Worm (Caenorhabditis elegans) whole organism, L2 larva: ENCODE results near the gene Y55F3BR.1.

Experiments used
- F13H6.1 ChIP-seq: sonication (generic microtip); optimal IDR thresholded peaks from 2 replicates; lab custom pipeline; 2016; ENCODE audit warnings: missing genetic modification characterization, missing compliant biosample characterization
- R02D3.7 ChIP-seq: fragments of 150-350 bp; optimal IDR thresholded peaks from 2 replicates; lab custom pipeline; 2014; ENCODE audit warnings: missing biosample characterization, missing genetic modification characterization
- Y55F3AM.14 ChIP-seq: fragments of 200-800 bp; sonication (Bioruptor generic); optimal IDR thresholded peaks from 2 replicates; lab custom pipeline; 2018; ENCODE audit warnings: mild to moderate bottlenecking, missing genetic modification characterization, missing compliant biosample characterization
- ZK546.5 ChIP-seq: sonication (generic microtip); optimal IDR thresholded peaks from 2 replicates; lab custom pipeline; 2017; ENCODE audit warnings: missing biosample characterization, missing genetic modification characterization
- alr-1 ChIP-seq: fragments of 150-350 bp; optimal IDR thresholded peaks from 2 replicates; lab custom pipeline; 2014; ENCODE audit warnings: missing biosample characterization, missing genetic modification characterization
- aly-2 ChIP-seq: fragments of 150-350 bp; optimal IDR thresholded peaks from 2 replicates; lab custom pipeline; 2014; ENCODE audit warnings: missing biosample characterization, missing genetic modification characterization
- blmp-1 ChIP-seq: sonication (generic microtip); optimal IDR thresholded peaks from 2 replicates; lab custom pipeline; 2017; ENCODE audit warnings: missing genetic modification characterization, mild to moderate bottlenecking, missing compliant biosample characterization, antibody characterized with exemption, moderate library complexity; ENCODE audit not compliant: insufficient read depth
- ceh-16 ChIP-seq: fragments of 150-350 bp; optimal IDR thresholded peaks from 2 replicates; lab custom pipeline; 2014; ENCODE audit warnings: missing biosample characterization, missing genetic modification characterization
- crh-2 ChIP-seq: sonication (generic microtip); optimal IDR thresholded peaks from 2 replicates; lab custom pipeline; 2017; ENCODE audit warnings: missing biosample characterization, missing genetic modification characterization
- dmd-4 ChIP-seq: sonication (generic microtip); optimal IDR thresholded peaks from 2 replicates; lab custom pipeline; 2017; ENCODE audit warnings: missing biosample characterization, missing genetic modification characterization
- egl-27 ChIP-seq: sonication (generic microtip); optimal IDR thresholded peaks from 3 replicates; lab custom pipeline; 2017; ENCODE audit warnings: missing biosample characterization, missing genetic modification reagents, missing genetic modification characterization
- elt-1 ChIP-seq: fragments of 150-350 bp; optimal IDR thresholded peaks from 2 replicates; lab custom pipeline; 2014; ENCODE audit warnings: missing biosample characterization, missing genetic modification characterization
- elt-3 ChIP-seq: sonication (generic microtip); optimal IDR thresholded peaks from 2 replicates; lab custom pipeline; 2017; ENCODE audit warnings: missing biosample characterization, missing genetic modification characterization
- fos-1 ChIP-seq: fragments of 150-350 bp; optimal IDR thresholded peaks from 2 replicates; lab custom pipeline; 2014; ENCODE audit warnings: missing biosample characterization, missing genetic modification characterization
- gmeb-1 ChIP-seq: fragments of 150-350 bp; optimal IDR thresholded peaks from 2 replicates; lab custom pipeline; 2014; ENCODE audit warnings: missing biosample characterization, missing genetic modification characterization
- lin-11 ChIP-seq: fragments of 150-350 bp; sonication (generic microtip); optimal IDR thresholded peaks from 2 replicates; lab custom pipeline; 2014; ENCODE audit warnings: missing biosample characterization, missing genetic modification characterization, inconsistent platforms, mixed read lengths
- lin-13 ChIP-seq: fragments of 150-350 bp; optimal IDR thresholded peaks from 2 replicates; lab custom pipeline; 2014; ENCODE audit warnings: missing biosample characterization, missing genetic modification reagents, missing genetic modification characterization
- lin-39 ChIP-seq: fragments of 150-350 bp; optimal IDR thresholded peaks from 2 replicates; lab custom pipeline; 2014; ENCODE audit warnings: missing biosample characterization, missing genetic modification reagents, missing genetic modification characterization
- lsy-2 ChIP-seq, 2 experiments: fragments of 150-350 bp in 1 of 2; sonication (generic microtip) in 1 of 2; optimal IDR thresholded peaks; 2 replicates each; lab custom pipeline; 2014 to 2017; ENCODE audit warnings: missing biosample characterization in 2 of 2, missing genetic modification characterization in 2 of 2
- mbf-1 ChIP-seq: sonication (generic microtip); optimal IDR thresholded peaks from 2 replicates; lab custom pipeline; 2017; ENCODE audit warnings: missing biosample characterization, missing genetic modification characterization
- mdl-1 ChIP-seq, 2 experiments: fragments of 150-350 bp in 1 of 2; sonication (generic microtip) in 1 of 2; optimal IDR thresholded peaks; 2 replicates each; lab custom pipeline; 2017; ENCODE audit warnings: missing biosample characterization in 2 of 2, missing genetic modification characterization in 2 of 2
- nhr-10 ChIP-seq: sonication (generic microtip); optimal IDR thresholded peaks from 2 replicates; lab custom pipeline; 2017; ENCODE audit warnings: missing biosample characterization, missing genetic modification characterization
- nhr-12 ChIP-seq: fragments of 150-350 bp; optimal IDR thresholded peaks from 2 replicates; lab custom pipeline; 2014; ENCODE audit warnings: missing biosample characterization, missing genetic modification characterization
- nhr-129 ChIP-seq: fragments of 150-350 bp; optimal IDR thresholded peaks from 2 replicates; lab custom pipeline; 2014; ENCODE audit warnings: missing biosample characterization, missing genetic modification characterization
- nhr-23 ChIP-seq: fragments of 150-350 bp; optimal IDR thresholded peaks from 2 replicates; lab custom pipeline; 2014; ENCODE audit warnings: missing biosample characterization, missing genetic modification reagents, missing genetic modification characterization
- nhr-237 ChIP-seq: fragments of 150-350 bp; optimal IDR thresholded peaks from 2 replicates; lab custom pipeline; 2014; ENCODE audit warnings: missing biosample characterization, missing genetic modification characterization
- nhr-25 ChIP-seq: fragments of 150-350 bp; sonication (generic microtip); optimal IDR thresholded peaks from 3 replicates; lab custom pipeline; 2014; ENCODE audit warnings: missing biosample characterization, missing genetic modification characterization
- nhr-6 ChIP-seq: fragments of 150-350 bp; optimal IDR thresholded peaks from 2 replicates; lab custom pipeline; 2014; ENCODE audit warnings: missing biosample characterization, missing genetic modification characterization
- nhr-77 ChIP-seq: fragments of 150-350 bp; optimal IDR thresholded peaks from 2 replicates; lab custom pipeline; 2014; ENCODE audit warnings: missing biosample characterization, missing genetic modification characterization
- peb-1 ChIP-seq: fragments of 150-350 bp; optimal IDR thresholded peaks from 2 replicates; lab custom pipeline; 2014; ENCODE audit warnings: missing biosample characterization, missing genetic modification characterization
- sem-4 ChIP-seq: fragments of 150-350 bp; optimal IDR thresholded peaks from 2 replicates; lab custom pipeline; 2014; ENCODE audit warnings: missing biosample characterization, missing genetic modification reagents, missing genetic modification characterization
- skn-1 ChIP-seq: sonication (generic microtip); optimal IDR thresholded peaks from 2 replicates; lab custom pipeline; 2017; ENCODE audit warnings: missing biosample characterization, missing genetic modification characterization
- sma-3 ChIP-seq: sonication (generic microtip); optimal IDR thresholded peaks from 2 replicates; lab custom pipeline; 2016; ENCODE audit warnings: missing genetic modification reagents, missing genetic modification characterization, missing compliant biosample characterization
- snpc-4 ChIP-seq: fragments of 150-350 bp; optimal IDR thresholded peaks from 2 replicates; lab custom pipeline; 2014; ENCODE audit warnings: missing biosample characterization, missing genetic modification characterization
- unc-39 ChIP-seq: fragments of 150-350 bp; optimal IDR thresholded peaks from 2 replicates; lab custom pipeline; 2014; ENCODE audit warnings: missing biosample characterization, missing genetic modification characterization
- unc-62 ChIP-seq: fragments of 150-350 bp; optimal IDR thresholded peaks from 2 replicates; lab custom pipeline; 2014; ENCODE audit warnings: missing biosample characterization, missing genetic modification reagents, missing genetic modification characterization
- zag-1 ChIP-seq: fragments of 150-350 bp; optimal IDR thresholded peaks from 2 replicates; lab custom pipeline; 2014; ENCODE audit warnings: missing biosample characterization, missing genetic modification characterization
- ztf-1 ChIP-seq: fragments of 200-800 bp; sonication (Bioruptor generic); conservative IDR thresholded peaks from 2 replicates; pipeline ENCODE4 v1.3.6; 2022; ENCODE audit warnings: missing genetic modification characterization, missing compliant biosample characterization
- ztf-11 ChIP-seq: sonication (generic microtip); optimal IDR thresholded peaks from 2 replicates; lab custom pipeline; 2017; ENCODE audit warnings: missing biosample characterization, missing genetic modification characterization
- ztf-4 ChIP-seq: fragments of 150-350 bp; optimal IDR thresholded peaks from 2 replicates; lab custom pipeline; 2014; ENCODE audit warnings: missing biosample characterization, missing genetic modification characterization

The Y55F3BR.1 gene

ce11 chrIV:855483-855882, 19.1 kb upstream of the Y55F3BR.1 start:
- TF ChIP-seq sem-4 (tag; lab: Kevin White, UChicago) (no peak), fos-1 (tag; lab: Kevin White, UChicago) (peak; percentile 87)
- TF ChIP-seq, all 48 proteins: peak for 1

- TF ChIP-seq blmp-1: no peak
- no peak for TF ChIP-seq elt-3 (tag; lab: Kevin White, UChicago)
- no peak for TF ChIP-seq lin-13 (GFP tag; lab: Kevin White, UChicago)
- TF ChIP-seq F13H6.1 (tag; lab: Kevin White, UChicago): no peak
- TF ChIP-seq Y55F3AM.14: no peak
- no peak for TF ChIP-seq aly-2 (tag; lab: Kevin White, UChicago)
- TF ChIP-seq alr-1 (tag; lab: Kevin White, UChicago): no peak
- TF ChIP-seq peb-1 (tag; lab: Kevin White, UChicago): no peak
- TF ChIP-seq lsy-2 (tag; optimal IDR thresholded peaks at IDR 0.05; lab: Kevin White, UChicago): no peak
- TF ChIP-seq unc-39 (tag; lab: Kevin White, UChicago): no peak
- TF ChIP-seq nhr-237 (tag; lab: Kevin White, UChicago): no peak
- no peak for TF ChIP-seq mdl-1 (tag; optimal IDR thresholded peaks at IDR 0.05; lab: Kevin White, UChicago)
- TF ChIP-seq nhr-23 (tag; lab: Kevin White, UChicago): no peak
- TF ChIP-seq crh-2 (tag; lab: Kevin White, UChicago): no peak
- TF ChIP-seq nhr-25: no peak
Observed at ce11 chrIV:856038-856437, 18.6 kb upstream of the Y55F3BR.1 start.

DNA sequence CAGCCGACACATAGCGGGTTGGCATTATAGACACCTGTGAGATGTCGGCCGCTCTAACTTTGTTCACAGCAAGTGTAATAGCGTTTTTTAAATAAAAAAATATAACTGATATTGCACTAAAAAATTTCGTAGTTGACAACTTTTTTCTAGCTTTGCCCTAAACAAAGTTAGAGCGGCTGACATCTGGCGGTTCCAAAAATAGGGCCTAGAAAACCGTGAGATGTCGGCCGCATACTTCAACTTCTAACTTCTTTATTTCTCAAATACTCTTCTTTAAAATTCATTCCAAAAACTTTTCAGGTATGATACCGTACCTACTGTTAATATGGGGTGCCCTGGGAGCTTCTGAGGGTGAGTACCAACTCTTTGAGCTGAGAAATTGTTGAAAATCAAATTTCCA, 16.0 kb upstream of the Y55F3BR.1 start, which contains the start of gene Y55F3BR.2:
Gene Y55F3BR.2 (plus strand): TSS at position 301 of the 400 bp plus-strand sequence.
- no peak for TF ChIP-seq skn-1
- TF ChIP-seq nhr-129 (tag; lab: Kevin White, UChicago): no peak
- no peak for TF ChIP-seq sma-3 (GFP tag; lab: Kevin White, UChicago)
- no peak for TF ChIP-seq mdl-1 (tag; optimal IDR thresholded peaks at IDR 0.05; lab: Kevin White, UChicago)
- no peak for TF ChIP-seq unc-62 (GFP tag; lab: Kevin White, UChicago)
- no peak for TF ChIP-seq nhr-6 (tag; lab: Kevin White, UChicago)
- TF ChIP-seq aly-2 (tag; lab: Kevin White, UChicago): no peak
- TF ChIP-seq nhr-23 (tag; lab: Kevin White, UChicago): no peak
- no peak for TF ChIP-seq blmp-1
- TF ChIP-seq mbf-1 (tag; lab: Kevin White, UChicago): no peak
- no peak for TF ChIP-seq lsy-2 (tag; optimal IDR thresholded peaks at IDR 0.05; lab: Kevin White, UChicago)
- no peak for TF ChIP-seq lin-13 (GFP tag; lab: Kevin White, UChicago)
- no peak for TF ChIP-seq crh-2 (tag; lab: Kevin White, UChicago)
- TF ChIP-seq dmd-4: no peak
- TF ChIP-seq F13H6.1 (tag; lab: Kevin White, UChicago): no peak
- TF ChIP-seq Y55F3AM.14: no peak
- TF ChIP-seq fos-1 (tag; lab: Kevin White, UChicago): no peak
- TF ChIP-seq nhr-237 (tag; lab: Kevin White, UChicago): no peak
- TF ChIP-seq ceh-16: no peak
- TF ChIP-seq nhr-10 (tag; lab: Kevin White, UChicago): no peak

DNA sequence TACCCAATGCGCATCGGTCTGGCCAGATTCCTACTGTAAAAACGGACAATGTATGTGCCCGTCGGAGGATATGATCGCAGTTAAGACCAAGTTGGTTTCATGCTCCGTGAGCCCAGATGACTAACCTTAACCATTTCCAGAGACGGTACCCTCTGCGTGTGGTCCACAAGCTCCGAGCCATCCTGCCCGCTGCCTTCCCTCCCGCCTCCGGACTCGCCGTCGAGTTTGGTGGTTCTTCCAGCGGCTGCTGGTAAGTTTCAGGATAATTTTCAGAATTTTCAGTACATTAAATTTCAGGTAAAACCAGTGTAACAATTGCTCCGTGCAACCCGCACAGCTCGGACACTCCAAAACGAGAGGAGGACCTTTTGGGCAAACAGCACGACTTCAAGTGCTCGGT, 13.8 kb upstream of the Y55F3BR.1 start:
- TF ChIP-seq unc-62 (GFP tag; lab: Kevin White, UChicago): no peak
- no peak for TF ChIP-seq zag-1
- no peak for TF ChIP-seq skn-1
- TF ChIP-seq ztf-1 (GFP tag; lab: Robert Waterston, UW): no peak
- TF ChIP-seq mbf-1 (tag; lab: Kevin White, UChicago): no peak
- no peak for TF ChIP-seq lin-13 (GFP tag; lab: Kevin White, UChicago)
- TF ChIP-seq nhr-12: no peak
- no peak for TF ChIP-seq ZK546.5 (tag; lab: Kevin White, UChicago)
- no peak for TF ChIP-seq ztf-11 (tag; lab: Kevin White, UChicago)
- TF ChIP-seq dmd-4: no peak
- TF ChIP-seq nhr-237 (tag; lab: Kevin White, UChicago): no peak
- TF ChIP-seq lsy-2 (tag; optimal IDR thresholded peaks at IDR 0.05; lab: Kevin White, UChicago): no peak
- no peak for TF ChIP-seq fos-1 (tag; lab: Kevin White, UChicago)
- TF ChIP-seq ztf-4 (tag; lab: Kevin White, UChicago): no peak
- no peak for TF ChIP-seq nhr-10 (tag; lab: Kevin White, UChicago)
- TF ChIP-seq blmp-1: no peak

DNA sequence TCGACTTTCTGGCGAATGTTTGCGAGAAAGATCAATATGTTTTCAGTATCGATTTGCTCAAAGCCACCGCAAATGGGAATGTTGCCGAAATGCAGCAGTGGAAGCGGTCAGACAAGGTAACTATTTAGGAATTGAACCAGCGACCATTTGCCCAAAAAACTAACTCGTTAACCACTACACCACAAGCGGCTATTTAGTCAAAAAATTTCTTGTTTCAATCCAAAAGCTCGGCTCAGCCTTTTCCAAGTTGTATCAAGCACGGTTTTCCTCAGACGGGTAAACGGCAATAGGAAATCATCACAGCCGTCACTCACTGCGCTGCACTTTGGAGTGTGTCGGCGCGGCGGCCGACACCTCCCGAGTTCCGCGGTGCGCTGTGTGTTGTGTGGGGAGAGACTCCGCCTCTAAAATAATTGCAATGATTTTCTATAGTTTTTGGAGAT, 7.7 kb upstream of the Y55F3BR.1 start:
- no peak for TF ChIP-seq alr-1 (tag; lab: Kevin White, UChicago)
- no peak for TF ChIP-seq nhr-237 (tag; lab: Kevin White, UChicago)
- TF ChIP-seq ztf-4 (tag; lab: Kevin White, UChicago): no peak
- TF ChIP-seq zag-1: no peak
- no peak for TF ChIP-seq dmd-4
- no peak for TF ChIP-seq ztf-1 (GFP tag; lab: Robert Waterston, UW)
- peak; percentile 55 for TF ChIP-seq nhr-25
- TF ChIP-seq egl-27 (tag; lab: Kevin White, UChicago): peak; percentile 53
- TF ChIP-seq crh-2 (tag; lab: Kevin White, UChicago): peak; percentile 75
- TF ChIP-seq nhr-10 (tag; lab: Kevin White, UChicago): no peak
- TF ChIP-seq lin-11 (tag; lab: Kevin White, UChicago): no peak
- TF ChIP-seq unc-39 (tag; lab: Kevin White, UChicago): no peak
- no peak for TF ChIP-seq Y55F3AM.14
- TF ChIP-seq elt-1 (tag; lab: Kevin White, UChicago): no peak
- no peak for TF ChIP-seq aly-2 (tag; lab: Kevin White, UChicago)
- peak; percentile 84 for TF ChIP-seq gmeb-1 (tag; lab: Kevin White, UChicago)
- TF ChIP-seq lin-39 (tag; lab: Kevin White, UChicago): no peak
- no peak for TF ChIP-seq nhr-77 (tag; lab: Kevin White, UChicago)
- peak; percentile 40 for TF ChIP-seq nhr-6 (tag; lab: Kevin White, UChicago)
- TF ChIP-seq fos-1 (tag; lab: Kevin White, UChicago): peak; percentile 76
- TF ChIP-seq F13H6.1 (tag; lab: Kevin White, UChicago): peak; percentile 71
- peak; percentile 99 for TF ChIP-seq snpc-4 (tag; lab: Kevin White, UChicago)
- TF ChIP-seq skn-1: no peak
- TF ChIP-seq mdl-1 (tag; optimal IDR thresholded peaks at IDR 0.05; lab: Kevin White, UChicago): peak; percentile 7 to 43
- TF ChIP-seq blmp-1: peak; percentile 35
- peak; percentile 15 for TF ChIP-seq R02D3.7
- TF ChIP-seq ZK546.5 (tag; lab: Kevin White, UChicago): no peak
- no peak for TF ChIP-seq elt-3 (tag; lab: Kevin White, UChicago)
